Worm (Caenorhabditis elegans) whole organism, midembryonic: Measurements from ENCODE around the gene T10C6.7.

Experiments
- T22C8.4 ChIP-seq: fragments of 200-800 bp; sonication (Bioruptor generic); IDR thresholded peaks from 2 replicates; pipeline ENCODE4 v1.3.6; 2022; ENCODE audit warnings: missing genetic modification characterization, missing compliant biosample characterization
- cog-1 ChIP-seq: sonication (generic microtip); optimal IDR thresholded peaks from 2 replicates; lab custom pipeline; 2016; ENCODE audit warnings: missing genetic modification characterization, missing compliant biosample characterization
- flt-1 ChIP-seq: fragments of 200-800 bp; sonication (Bioruptor generic); IDR thresholded peaks from 2 replicates; pipeline ENCODE4 v1.3.6; 2022; ENCODE audit warnings: missing genetic modification characterization, missing compliant biosample characterization
- klf-2 ChIP-seq: fragments of 200-800 bp; sonication (Bioruptor generic); conservative IDR thresholded peaks from 2 replicates; pipeline ENCODE4 v1.3.6; 2022; ENCODE audit warnings: missing genetic modification reagents, missing genetic modification characterization, missing compliant biosample characterization
- med-1 ChIP-seq: sonication (generic microtip); optimal IDR thresholded peaks from 2 replicates; lab custom pipeline; 2017; ENCODE audit warnings: missing genetic modification characterization, mild to moderate bottlenecking, missing compliant biosample characterization, antibody characterized with exemption, missing genetic modification reagents; ENCODE audit not compliant: insufficient read depth
- tab-1 ChIP-seq: fragments of 200-800 bp; sonication (Bioruptor generic); IDR thresholded peaks from 2 replicates; pipeline ENCODE4 v1.3.6; 2022; ENCODE audit warnings: missing genetic modification characterization, missing compliant biosample characterization
- ztf-23 ChIP-seq: fragments of 200-800 bp; sonication (Bioruptor generic); IDR thresholded peaks from 2 replicates; pipeline ENCODE4 v1.3.6; 2022; ENCODE audit warnings: missing genetic modification reagents, missing genetic modification characterization, missing compliant biosample characterization
- ztf-29 ChIP-seq: fragments of 200-800 bp; sonication (Bioruptor generic); IDR thresholded peaks from 2 replicates; pipeline ENCODE4 v1.3.6; 2022; ENCODE audit warnings: missing genetic modification reagents, missing genetic modification characterization, missing compliant biosample characterization

DNA sequence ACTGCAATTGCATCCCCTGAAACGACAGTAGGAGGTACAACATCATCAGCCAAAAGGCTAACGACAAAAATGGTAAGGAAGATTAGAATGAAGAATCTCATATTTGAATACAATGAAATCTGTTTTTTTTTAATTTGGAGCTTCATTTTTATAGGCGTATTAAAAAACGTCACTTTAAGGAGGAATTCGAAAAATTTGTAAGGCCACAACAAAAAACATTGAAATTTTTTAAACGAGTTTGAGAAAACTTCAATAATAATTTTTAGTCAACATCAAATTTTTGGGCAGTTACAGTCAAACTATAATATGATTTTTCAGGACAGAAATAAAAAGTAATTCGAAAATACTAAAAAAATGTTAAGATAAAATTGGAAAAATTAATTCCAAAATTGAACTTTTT lies 31.3 kb upstream of the T10C6.7 start, which contains the start of gene F14H3.14:
- TF ChIP-seq tab-1 (GFP tag; lab: Robert Waterston, UW), result no peak
- TF ChIP-seq ztf-23, result no peak
- TF ChIP-seq ztf-29 (GFP tag; lab: Robert Waterston, UW), result no peak
- no peak for TF ChIP-seq flt-1 (GFP tag; lab: Robert Waterston, UW)
- TF ChIP-seq cog-1 (tag; lab: Kevin White, UChicago), result no peak
- no peak for TF ChIP-seq T22C8.4 (GFP tag; lab: Robert Waterston, UW)
- TF ChIP-seq med-1 (GFP tag; lab: Kevin White, UChicago), result no peak
- no peak for TF ChIP-seq klf-2 (GFP tag; lab: Robert Waterston, UW)
